Fruit fly (Drosophila melanogaster) whole organism, embryonic: ENCODE data around the gene CG8907.

ENCODE experiments used
- Ada2b ChIP-seq: fragments of 200-800 bp; sonication (Bioruptor generic); IDR thresholded peaks from 2 replicates; pipeline ENCODE4 v1.3.6; 2022; ENCODE audit warnings: missing biosample characterization, missing genetic modification characterization
- Bgb ChIP-seq: fragments of 200-800 bp; sonication (Bioruptor generic); IDR thresholded peaks from 2 replicates; pipeline ENCODE4 v1.3.6; 2022; ENCODE audit warnings: missing biosample characterization, missing genetic modification characterization; ENCODE audit not compliant: partially characterized antibody
- Blimp-1 ChIP-seq: fragments of 200-800 bp; sonication (Bioruptor generic); optimal IDR thresholded peaks from 3 replicates; lab custom pipeline; 2018; ENCODE audit warnings: missing biosample characterization, missing genetic modification characterization, mild to moderate bottlenecking, moderate library complexity, missing genetic modification reagents
- CG11504 ChIP-seq: fragments of 200-800 bp; sonication (Bioruptor generic); optimal IDR thresholded peaks from 3 replicates; lab custom pipeline; 2019; ENCODE audit warnings: missing biosample characterization, mild to moderate bottlenecking, missing genetic modification characterization, moderate library complexity
- CG11560 ChIP-seq: fragments of 200-800 bp; sonication (Bioruptor generic); IDR thresholded peaks from 3 replicates; pipeline ENCODE4 v1.3.6; 2022; ENCODE audit warnings: missing biosample characterization, missing genetic modification characterization
- CG12659 ChIP-seq: fragments of 200-800 bp; sonication (Bioruptor generic); optimal IDR thresholded peaks from 3 replicates; lab custom pipeline; 2017; ENCODE audit warnings: mild to moderate bottlenecking, missing biosample characterization, missing genetic modification reagents, missing genetic modification characterization
- CG12942 ChIP-seq: fragments of 200-800 bp; sonication (Bioruptor generic); optimal IDR thresholded peaks from 3 replicates; lab custom pipeline; 2016; ENCODE audit warnings: missing biosample characterization, missing genetic modification characterization
- CG15514 ChIP-seq: fragments of 200-800 bp; sonication (Bioruptor generic); optimal IDR thresholded peaks from 3 replicates; lab custom pipeline; 2017; ENCODE audit warnings: missing biosample characterization, missing genetic modification characterization, mild to moderate bottlenecking, moderate library complexity, missing genetic modification reagents
- CG18262 ChIP-seq: fragments of 200-800 bp; optimal IDR thresholded peaks from 3 replicates; lab custom pipeline; 2019; ENCODE audit warnings: missing biosample characterization, mild to moderate bottlenecking, missing genetic modification characterization, moderate library complexity
- CG1832 ChIP-seq: fragments of 200-800 bp; sonication (Bioruptor generic); optimal IDR thresholded peaks from 2 replicates; lab custom pipeline; 2017; ENCODE audit warnings: missing biosample characterization, mild to moderate bottlenecking, missing genetic modification characterization, inconsistent platforms
- CG2116 ChIP-seq: fragments of 200-800 bp; sonication (Bioruptor generic); optimal IDR thresholded peaks from 3 replicates; lab custom pipeline; 2018; ENCODE audit warnings: missing biosample characterization, mild to moderate bottlenecking, missing genetic modification characterization
- CG3163 ChIP-seq: fragments of 200-800 bp; sonication (Bioruptor generic); optimal IDR thresholded peaks from 3 replicates; lab custom pipeline; 2016; ENCODE audit warnings: missing biosample characterization, missing genetic modification characterization
- CG3847 ChIP-seq: fragments of 200-800 bp; sonication (Bioruptor generic); IDR thresholded peaks from 2 replicates; pipeline ENCODE4 v1.3.6; 2022; ENCODE audit warnings: missing biosample characterization, missing genetic modification characterization
- CG4328 ChIP-seq: fragments of 200-800 bp; sonication (Bioruptor generic); optimal IDR thresholded peaks from 3 replicates; lab custom pipeline; 2017; ENCODE audit warnings: missing biosample characterization, missing genetic modification reagents, missing genetic modification characterization
- CoRest ChIP-seq: fragments of 200-800 bp; sonication (Bioruptor generic); optimal IDR thresholded peaks from 3 replicates; lab custom pipeline; 2018; ENCODE audit warnings: missing biosample characterization, mild to moderate bottlenecking, missing genetic modification characterization, moderate library complexity
- D ChIP-seq, 2 experiments: fragments of 200-800 bp in 1 of 2; fragments of >200 bp in 1 of 2; sonication (Bioruptor generic) in 1 of 2; optimal IDR thresholded peaks; 2 replicates in 1 of 2; 3 replicates in 1 of 2; lab custom pipeline; 2017; ENCODE audit warnings: mild to moderate bottlenecking in 1 of 2, missing biosample characterization in 1 of 2, missing genetic modification characterization in 1 of 2, missing genetic modification reagents in 1 of 2
- Dbx ChIP-seq: fragments of 200-800 bp; sonication (Bioruptor generic); IDR thresholded peaks from 3 replicates; pipeline ENCODE4 v1.3.6; 2022; ENCODE audit warnings: missing biosample characterization, missing genetic modification characterization
- Deaf1 ChIP-seq: fragments of 200-800 bp; optimal IDR thresholded peaks from 3 replicates; lab custom pipeline; 2019; ENCODE audit warnings: missing biosample characterization, mild to moderate bottlenecking, missing genetic modification characterization, moderate library complexity
- Dref ChIP-seq: fragments of 200-800 bp; sonication (Bioruptor generic); IDR thresholded peaks from 2 replicates; pipeline ENCODE4 v1.3.6; 2022; ENCODE audit warnings: missing biosample characterization, missing genetic modification characterization
- HLH54F ChIP-seq: fragments of 200-800 bp; sonication (Bioruptor generic); optimal IDR thresholded peaks from 3 replicates; lab custom pipeline; 2016; ENCODE audit warnings: missing biosample characterization, missing genetic modification characterization
- Jarid2 ChIP-seq: fragments of 200-800 bp; sonication (Bioruptor generic); optimal IDR thresholded peaks from 3 replicates; lab custom pipeline; 2017; ENCODE audit warnings: mild to moderate bottlenecking, missing biosample characterization, missing genetic modification reagents, missing genetic modification characterization
- MBD-R2 ChIP-seq: fragments of 200-800 bp; sonication (Bioruptor generic); IDR thresholded peaks from 2 replicates; pipeline ENCODE4 v1.3.6; 2022; ENCODE audit warnings: missing biosample characterization, missing genetic modification characterization
- NC2β ChIP-seq: fragments of 200-800 bp; sonication (Bioruptor generic); optimal IDR thresholded peaks from 2 replicates; lab custom pipeline; 2016; ENCODE audit warnings: missing biosample characterization, missing genetic modification characterization
- Sox102F ChIP-seq: fragments of 200-800 bp; sonication (Bioruptor generic); optimal IDR thresholded peaks from 2 replicates; lab custom pipeline; 2018; ENCODE audit warnings: missing biosample characterization, mild to moderate bottlenecking, missing genetic modification characterization, moderate library complexity
- Ssrp ChIP-seq: fragments of 200-800 bp; sonication (Bioruptor generic); optimal IDR thresholded peaks from 2 replicates; lab custom pipeline; 2018; ENCODE audit warnings: missing biosample characterization, mild to moderate bottlenecking, missing genetic modification characterization, moderate library complexity
- ara ChIP-seq: fragments of 200-800 bp; sonication (Bioruptor generic); IDR thresholded peaks from 2 replicates; pipeline ENCODE4 v1.3.6; 2022; ENCODE audit warnings: missing biosample characterization, missing genetic modification characterization
- caup ChIP-seq: fragments of 200-800 bp; sonication (Bioruptor generic); optimal IDR thresholded peaks from 3 replicates; lab custom pipeline; 2017; ENCODE audit warnings: missing biosample characterization, mild to moderate bottlenecking, missing genetic modification characterization, moderate library complexity; ENCODE audit not compliant: severe bottlenecking
- cg ChIP-seq: fragments of 200-800 bp; sonication (Bioruptor generic); optimal IDR thresholded peaks from 3 replicates; lab custom pipeline; 2019; ENCODE audit warnings: missing biosample characterization, mild to moderate bottlenecking, missing genetic modification characterization, moderate library complexity
- chif ChIP-seq, 2 experiments: fragments of 200-800 bp; sonication (Bioruptor generic); optimal IDR thresholded peaks; 3 replicates each; lab custom pipeline; 2016; ENCODE audit warnings: missing biosample characterization in 2 of 2, missing genetic modification characterization in 2 of 2
- chm ChIP-seq: fragments of 200-800 bp; sonication (Bioruptor generic); IDR thresholded peaks from 2 replicates; pipeline ENCODE4 v1.3.6; 2022; ENCODE audit warnings: missing biosample characterization, missing genetic modification characterization
- corto ChIP-seq: fragments of 200-800 bp; sonication (Bioruptor generic); optimal IDR thresholded peaks from 2 replicates; lab custom pipeline; 2016; ENCODE audit warnings: missing biosample characterization, mild to moderate bottlenecking, missing genetic modification characterization, moderate library complexity
- crp ChIP-seq, 2 experiments: fragments of 200-800 bp; sonication (Bioruptor generic); optimal IDR thresholded peaks; 2 replicates in 1 of 2; 3 replicates in 1 of 2; lab custom pipeline; 2017; ENCODE audit warnings: missing biosample characterization in 2 of 2, missing genetic modification characterization in 2 of 2, mild to moderate bottlenecking in 1 of 2, moderate library complexity in 1 of 2
- dan ChIP-seq: fragments of 200-800 bp; sonication (Bioruptor generic); IDR thresholded peaks from 2 replicates; pipeline ENCODE4 v1.3.6; 2022; ENCODE audit warnings: missing biosample characterization, missing genetic modification characterization
- ftz-f1 ChIP-seq: fragments of 200-800 bp; sonication (Bioruptor generic); optimal IDR thresholded peaks from 2 replicates; lab custom pipeline; 2016; ENCODE audit warnings: missing biosample characterization, missing genetic modification characterization
- gce ChIP-seq: fragments of 200-800 bp; sonication (Bioruptor generic); IDR thresholded peaks from 3 replicates; pipeline ENCODE4 v1.3.6; 2022; ENCODE audit warnings: missing biosample characterization, missing genetic modification characterization
- ken ChIP-seq: fragments of 200-800 bp; sonication (Bioruptor generic); IDR thresholded peaks from 3 replicates; pipeline ENCODE4 v1.3.6; 2022; ENCODE audit warnings: missing biosample characterization, missing genetic modification characterization
- nerfin-2 ChIP-seq: fragments of 200-800 bp; sonication (Bioruptor generic); IDR thresholded peaks from 2 replicates; pipeline ENCODE4 v1.3.6; 2022; ENCODE audit warnings: missing biosample characterization, missing genetic modification characterization; ENCODE audit not compliant: partially characterized antibody
- onecut ChIP-seq: fragments of 200-800 bp; sonication (Bioruptor generic); IDR thresholded peaks from 2 replicates; pipeline ENCODE4 v1.3.6; 2022; ENCODE audit warnings: missing biosample characterization, missing genetic modification characterization
- ranshi ChIP-seq: fragments of 200-800 bp; sonication (Bioruptor generic); IDR thresholded peaks from 2 replicates; pipeline ENCODE4 v1.3.6; 2022; ENCODE audit warnings: missing biosample characterization, missing genetic modification characterization
- rib ChIP-seq: fragments of 200-800 bp; sonication (Bioruptor generic); IDR thresholded peaks from 2 replicates; pipeline ENCODE4 v1.3.6; 2022; ENCODE audit warnings: missing biosample characterization, missing genetic modification characterization
- sc ChIP-seq, 3 experiments: fragments of >200 bp in 2 of 3; fragments of 200-800 bp in 1 of 3; sonication (Bioruptor generic) in 1 of 3; optimal IDR thresholded peaks; 2 replicates in 2 of 3; 3 replicates in 1 of 3; lab custom pipeline; 2017; ENCODE audit warnings: mild to moderate bottlenecking in 1 of 3, missing biosample characterization in 1 of 3, missing genetic modification characterization in 1 of 3, missing genetic modification reagents in 1 of 3
- slbo ChIP-seq: fragments of 200-800 bp; sonication (Bioruptor generic); IDR thresholded peaks from 2 replicates; pipeline ENCODE4 v1.3.6; 2022; ENCODE audit warnings: missing biosample characterization, missing genetic modification characterization
- sob ChIP-seq: fragments of 200-800 bp; sonication (Bioruptor generic); IDR thresholded peaks from 2 replicates; pipeline ENCODE4 v1.3.6; 2022; ENCODE audit warnings: missing biosample characterization, missing genetic modification characterization
- sug ChIP-seq: fragments of 200-800 bp; optimal IDR thresholded peaks from 2 replicates; lab custom pipeline; 2019; ENCODE audit warnings: missing biosample characterization, mild to moderate bottlenecking, missing genetic modification characterization, moderate library complexity
- vnd ChIP-seq: fragments of 200-800 bp; sonication (Bioruptor generic); IDR thresholded peaks from 3 replicates; pipeline ENCODE4 v1.3.6; 2022; ENCODE audit warnings: missing biosample characterization, missing genetic modification characterization; ENCODE audit not compliant: partially characterized antibody
- wor ChIP-seq: fragments of 200-800 bp; sonication (Bioruptor generic); IDR thresholded peaks from 2 replicates; pipeline ENCODE4 v1.3.6; 2022; ENCODE audit warnings: missing biosample characterization, missing genetic modification characterization

Gene CG8907

DNA sequence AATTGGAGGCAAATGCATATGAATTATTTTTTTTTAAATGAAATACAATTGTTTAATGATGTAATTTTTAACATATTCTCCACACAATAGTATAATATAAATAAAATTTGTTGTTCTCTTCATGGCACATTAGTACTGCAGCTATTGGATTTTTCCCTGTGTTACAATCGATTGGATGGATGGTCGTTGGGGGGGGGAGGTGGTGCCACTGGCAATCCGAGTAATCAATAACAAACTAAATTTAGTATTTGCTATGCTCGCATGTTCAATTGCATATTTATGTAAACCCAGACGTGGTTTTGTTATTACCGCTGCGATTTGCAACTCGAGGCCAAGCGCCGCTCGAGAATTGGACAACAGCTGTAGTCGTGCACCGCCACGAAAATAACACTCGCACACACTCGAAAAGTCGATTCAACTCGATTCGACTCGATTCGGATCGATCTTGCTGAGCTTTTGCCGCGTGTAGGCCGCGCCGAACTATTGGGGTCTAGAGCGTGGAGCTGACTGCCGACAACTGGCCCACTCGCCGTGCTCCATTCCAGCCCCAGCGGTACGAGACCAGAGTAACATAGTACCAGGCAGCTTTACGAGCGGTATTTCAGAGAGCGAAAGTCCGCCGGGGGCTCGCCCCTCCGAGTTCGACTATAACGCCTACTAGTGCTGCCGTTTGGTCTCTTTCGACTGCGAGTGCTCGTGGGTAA is 20.7 kb upstream of the CG8907 start, which contains the start of gene CG18622:
TSS of gene CG18622 (minus strand) at position 513 of the 704 bp plus-strand sequence.
- peak; percentile 48 for TF ChIP-seq CG3163 (GFP tag; lab: Kevin White, UChicago)
- TF ChIP-seq slbo, result 0 out of 2 replicates have a peak, but pooled peaks have one; percentile 2
- TF ChIP-seq nerfin-2, result 0 out of 2 replicates have a peak, but pooled peaks have one; percentile 19
- TF ChIP-seq vnd (GFP tag; lab: Robert Waterston, UW), result peak; percentile 44; the same call in 1 of the 3 replicates
- TF ChIP-seq Dref (GFP tag; lab: Robert Waterston, UW), result no peak
- TF ChIP-seq HLH54F (GFP tag; lab: Kevin White, UChicago), result no peak
- peak; percentile 33 for TF ChIP-seq caup (GFP tag; lab: Kevin White, UChicago)
- TF ChIP-seq onecut (GFP tag; lab: Robert Waterston, UW), result peak; percentile 41; the same call in 1 of the 2 replicates
- TF ChIP-seq CG11504 (tag; lab: Kevin White, UChicago), result peak; percentile 45
- no peak for TF ChIP-seq CG1832 (GFP tag; lab: Kevin White, UChicago)
- peak; percentile 30 for TF ChIP-seq CG15514
- peak; percentile 35; the same call in 1 of the 2 replicates for TF ChIP-seq ranshi
- TF ChIP-seq wor (GFP tag; lab: Robert Waterston, UW), result no peak
- TF ChIP-seq rib (GFP tag; lab: Robert Waterston, UW), result peak; percentile 64; the same call in 1 of the 2 replicates
- TF ChIP-seq crp (GFP tag; optimal IDR thresholded peaks at IDR 0.05; lab: Kevin White, UChicago), result peak in 1 of 2 experiments; percentile 10
- TF ChIP-seq Deaf1 (tag; lab: Kevin White, UChicago), result peak; percentile 88
- TF ChIP-seq Dbx (GFP tag; lab: Robert Waterston, UW), result peak; percentile 74; the same call in 2 of the 3 replicates
- peak; percentile 37; the same call in 1 of the 2 replicates for TF ChIP-seq sob (GFP tag; lab: Robert Waterston, UW)
- no peak for TF ChIP-seq sc (optimal IDR thresholded peaks at IDR 0.05; lab: Kevin White, UChicago)
- TF ChIP-seq sc (GFP tag; optimal IDR thresholded peaks at IDR 0.05; lab: Kevin White, UChicago), result peak; percentile 23
- peak; percentile 1 for TF ChIP-seq D (optimal IDR thresholded peaks at IDR 0.05; lab: Kevin White, UChicago)
- TF ChIP-seq D (GFP tag; optimal IDR thresholded peaks at IDR 0.05; lab: Kevin White, UChicago), result no peak
- TF ChIP-seq ken (GFP tag; lab: Robert Waterston, UW), result 0 out of 3 replicates have a peak, but pooled peaks have one; percentile 32
- peak; percentile 74; the same call in 1 of the 2 replicates for TF ChIP-seq Bgb (GFP tag; lab: Robert Waterston, UW)
- TF ChIP-seq CG12659 (GFP tag; lab: Kevin White, UChicago), result peak; percentile 24
- TF ChIP-seq Ada2b (GFP tag; lab: Robert Waterston, UW), result 0 out of 2 replicates have a peak, but pooled peaks have one; percentile 3
- TF ChIP-seq sug, result peak; percentile 83
- TF ChIP-seq CG4328, result no peak
- TF ChIP-seq CG2116 (GFP tag; lab: Kevin White, UChicago), result no peak
- no peak for TF ChIP-seq dan (GFP tag; lab: Robert Waterston, UW)
- TF ChIP-seq NC2β (GFP tag; lab: Kevin White, UChicago), result no peak
- TF ChIP-seq MBD-R2, result 0 out of 2 replicates have a peak, but pooled peaks have one; percentile 19
- TF ChIP-seq ftz-f1 (GFP tag; lab: Kevin White, UChicago), result peak; percentile 86
- no peak for TF ChIP-seq gce (GFP tag; lab: Robert Waterston, UW)
- TF ChIP-seq cg (GFP tag; lab: Kevin White, UChicago), result peak; percentile 7
- peak; percentile 74 for TF ChIP-seq Blimp-1
- TF ChIP-seq CG11560 (tag; lab: Robert Waterston, UW), result 0 out of 3 replicates have a peak, but pooled peaks have one; percentile 6
- TF ChIP-seq Sox102F (GFP tag; lab: Kevin White, UChicago), result peak; percentile 28
- no peak for TF ChIP-seq CG3847 (GFP tag; lab: Robert Waterston, UW)
- peak; percentile 87 for TF ChIP-seq Jarid2
- TF ChIP-seq chif (GFP tag; optimal IDR thresholded peaks at IDR 0.05; lab: Kevin White, UChicago), result no peak
- peak; percentile 8 for TF ChIP-seq CoRest
- peak; percentile 45; the same call in 1 of the 2 replicates for TF ChIP-seq chm (GFP tag; lab: Robert Waterston, UW)
- TF ChIP-seq corto (GFP tag; lab: Kevin White, UChicago), result no peak
- peak; percentile 36 for TF ChIP-seq Ssrp (tag; lab: Kevin White, UChicago)
- TF ChIP-seq ara (GFP tag; lab: Robert Waterston, UW), result no peak
- TF ChIP-seq CG12942 (GFP tag; lab: Kevin White, UChicago), result no peak
- TF ChIP-seq CG18262 (tag; lab: Kevin White, UChicago), result peak; percentile 3
